Fruit fly (Drosophila melanogaster) whole organism, prepupa: ENCODE measurements around the gene CG4098.

Experiments
- Blimp-1 ChIP-seq: fragments of 200-800 bp; sonication (Bioruptor generic); optimal IDR thresholded peaks from 3 replicates; lab custom pipeline; 2017; ENCODE audit warnings: missing biosample characterization, missing genetic modification characterization, mild to moderate bottlenecking, moderate library complexity, missing genetic modification reagents
- CG11294 ChIP-seq: fragments of 200-800 bp; sonication (Bioruptor generic); IDR thresholded peaks from 2 replicates; pipeline ENCODE4 v1.3.6; 2022; ENCODE audit warnings: missing biosample characterization, missing genetic modification characterization
- CG11762 ChIP-seq: fragments of 200-800 bp; sonication (Bioruptor generic); optimal IDR thresholded peaks from 3 replicates; lab custom pipeline; 2016; ENCODE audit warnings: missing biosample characterization, missing genetic modification characterization; ENCODE audit not compliant: insufficient read depth
- CG1621 ChIP-seq: fragments of 200-800 bp; sonication (Bioruptor generic); optimal IDR thresholded peaks from 3 replicates; lab custom pipeline; 2018; ENCODE audit warnings: missing biosample characterization, mild to moderate bottlenecking, missing genetic modification characterization
- CG3032 ChIP-seq: fragments of 200-800 bp; optimal IDR thresholded peaks from 2 replicates; lab custom pipeline; 2019; ENCODE audit warnings: missing biosample characterization, mild to moderate bottlenecking, missing genetic modification characterization, moderate library complexity
- CG3919 ChIP-seq: fragments of 200-800 bp; sonication (Bioruptor generic); optimal IDR thresholded peaks from 3 replicates; lab custom pipeline; 2016; ENCODE audit warnings: missing biosample characterization, missing genetic modification characterization
- CG4318 ChIP-seq: fragments of 200-800 bp; sonication (Bioruptor generic); optimal IDR thresholded peaks from 3 replicates; lab custom pipeline; 2017; ENCODE audit warnings: missing biosample characterization, mild to moderate bottlenecking, missing genetic modification characterization
- CG6163 ChIP-seq: fragments of 200-800 bp; sonication (Bioruptor generic); IDR thresholded peaks from 3 replicates; pipeline ENCODE4 v1.3.6; 2022; ENCODE audit warnings: missing biosample characterization, missing genetic modification characterization
- CG6276 ChIP-seq: fragments of 200-800 bp; sonication (Bioruptor generic); optimal IDR thresholded peaks from 2 replicates; lab custom pipeline; 2017; ENCODE audit warnings: missing biosample characterization, mild to moderate bottlenecking, missing genetic modification characterization
- CG6792 ChIP-seq: fragments of 200-800 bp; sonication (Bioruptor generic); optimal IDR thresholded peaks from 3 replicates; lab custom pipeline; 2016; ENCODE audit warnings: missing biosample characterization, missing genetic modification characterization
- CG6808 ChIP-seq: fragments of 200-800 bp; sonication (Bioruptor generic); optimal IDR thresholded peaks from 3 replicates; lab custom pipeline; 2017; ENCODE audit warnings: missing biosample characterization, missing genetic modification characterization, mild to moderate bottlenecking, moderate library complexity, missing genetic modification reagents
- CG6854 ChIP-seq: fragments of 200-800 bp; sonication (Bioruptor generic); optimal IDR thresholded peaks from 2 replicates; lab custom pipeline; 2017; ENCODE audit warnings: missing biosample characterization, mild to moderate bottlenecking, missing genetic modification characterization
- CG7368 ChIP-seq: fragments of 200-800 bp; sonication (Bioruptor generic); optimal IDR thresholded peaks from 3 replicates; lab custom pipeline; 2016; ENCODE audit warnings: missing biosample characterization, missing genetic modification characterization
- CG8632 ChIP-seq: fragments of 200-800 bp; sonication (Bioruptor generic); optimal IDR thresholded peaks from 3 replicates; lab custom pipeline; 2016; ENCODE audit warnings: missing biosample characterization, missing genetic modification characterization
- CG9139 ChIP-seq: fragments of 200-800 bp; sonication (Bioruptor generic); optimal IDR thresholded peaks from 3 replicates; lab custom pipeline; 2017; ENCODE audit warnings: missing biosample characterization, mild to moderate bottlenecking, missing genetic modification characterization
- Eip75B ChIP-seq: fragments of 200-800 bp; sonication (Bioruptor generic); optimal IDR thresholded peaks from 3 replicates; lab custom pipeline; 2016; ENCODE audit warnings: missing biosample characterization, missing genetic modification characterization
- Eip78C ChIP-seq: fragments of 200-800 bp; sonication (Bioruptor generic); peaks from one replicate; lab custom pipeline; 2016; ENCODE audit warnings: missing biosample characterization, missing genetic modification characterization
- Ets96B ChIP-seq: fragments of 200-800 bp; optimal IDR thresholded peaks from 2 replicates; lab custom pipeline; 2019; ENCODE audit warnings: missing biosample characterization, mild to moderate bottlenecking, missing genetic modification characterization, moderate library complexity
- Gug ChIP-seq: fragments of 200-800 bp; sonication (Bioruptor generic); IDR thresholded peaks from 2 replicates; pipeline ENCODE4 v1.3.6; 2022; ENCODE audit warnings: missing biosample characterization, missing genetic modification characterization
- Hr4 ChIP-seq: fragments of 200-800 bp; sonication (Bioruptor generic); optimal IDR thresholded peaks from 3 replicates; lab custom pipeline; 2016; ENCODE audit warnings: missing biosample characterization, missing genetic modification characterization
- Lpt ChIP-seq: fragments of 200-800 bp; sonication (Bioruptor generic); optimal IDR thresholded peaks from 3 replicates; lab custom pipeline; 2016; ENCODE audit warnings: missing biosample characterization, missing genetic modification characterization
- Met ChIP-seq: fragments of 200-800 bp; sonication (Bioruptor generic); optimal IDR thresholded peaks from 3 replicates; lab custom pipeline; 2016; ENCODE audit warnings: missing biosample characterization, missing genetic modification characterization
- OdsH ChIP-seq: fragments of 200-800 bp; sonication (Bioruptor generic); optimal IDR thresholded peaks from 3 replicates; lab custom pipeline; 2016; ENCODE audit warnings: missing biosample characterization, missing genetic modification characterization
- Sox14 ChIP-seq: fragments of 200-800 bp; sonication (Bioruptor generic); optimal IDR thresholded peaks from 3 replicates; lab custom pipeline; 2016; ENCODE audit warnings: missing biosample characterization, missing genetic modification characterization
- Sox15 ChIP-seq: fragments of 200-800 bp; sonication (Bioruptor generic); optimal IDR thresholded peaks from 3 replicates; lab custom pipeline; 2016; ENCODE audit warnings: missing biosample characterization, missing genetic modification characterization
- achi ChIP-seq: fragments of 200-800 bp; sonication (Bioruptor generic); optimal IDR thresholded peaks from 3 replicates; lab custom pipeline; 2016; ENCODE audit warnings: missing biosample characterization, missing genetic modification characterization
- acj6 ChIP-seq: fragments of 200-800 bp; sonication (Bioruptor generic); optimal IDR thresholded peaks from 3 replicates; lab custom pipeline; 2016; ENCODE audit warnings: missing biosample characterization, missing genetic modification characterization
- dsx ChIP-seq: fragments of 200-800 bp; optimal IDR thresholded peaks from 3 replicates; lab custom pipeline; 2019; ENCODE audit warnings: missing biosample characterization, mild to moderate bottlenecking, missing genetic modification characterization, moderate library complexity; ENCODE audit not compliant: poor library complexity, severe bottlenecking
- eg ChIP-seq: fragments of 200-800 bp; sonication (Bioruptor generic); IDR thresholded peaks from 3 replicates; pipeline ENCODE4 v1.3.6; 2022; ENCODE audit warnings: missing biosample characterization, missing genetic modification characterization
- esn ChIP-seq: fragments of 200-800 bp; sonication (Bioruptor generic); optimal IDR thresholded peaks from 2 replicates; lab custom pipeline; 2016; ENCODE audit warnings: missing biosample characterization, mild to moderate bottlenecking, missing genetic modification characterization, moderate library complexity
- fd59A ChIP-seq: fragments of 200-800 bp; sonication (Bioruptor generic); optimal IDR thresholded peaks from 2 replicates; lab custom pipeline; 2017; ENCODE audit warnings: missing biosample characterization, mild to moderate bottlenecking, missing genetic modification characterization, missing genetic modification reagents
- fkh ChIP-seq: fragments of 200-800 bp; sonication (Bioruptor generic); optimal IDR thresholded peaks from 3 replicates; lab custom pipeline; 2017; ENCODE audit warnings: missing biosample characterization, mild to moderate bottlenecking, missing genetic modification characterization, moderate library complexity
- lz ChIP-seq: fragments of 200-800 bp; sonication (Bioruptor generic); optimal IDR thresholded peaks from 3 replicates; lab custom pipeline; 2016; ENCODE audit warnings: missing biosample characterization, missing genetic modification characterization
- net ChIP-seq: fragments of 200-800 bp; sonication (Bioruptor generic); optimal IDR thresholded peaks from 3 replicates; lab custom pipeline; 2016; ENCODE audit warnings: missing biosample characterization, missing genetic modification characterization
- pdm3 ChIP-seq: fragments of 200-800 bp; sonication (Bioruptor generic); optimal IDR thresholded peaks from 3 replicates; lab custom pipeline; 2016; ENCODE audit warnings: missing biosample characterization, missing genetic modification characterization
- salr ChIP-seq, 2 experiments: fragments of 200-800 bp; sonication (Bioruptor generic); optimal IDR thresholded peaks; 3 replicates each; lab custom pipeline; 2016 to 2018; ENCODE audit warnings: missing biosample characterization in 2 of 2, missing genetic modification characterization in 2 of 2, mild to moderate bottlenecking in 1 of 2
- spab ChIP-seq: fragments of 200-800 bp; sonication (Bioruptor generic); optimal IDR thresholded peaks from 2 replicates; lab custom pipeline; 2017; ENCODE audit warnings: missing biosample characterization, mild to moderate bottlenecking, missing genetic modification characterization, missing genetic modification reagents
- svp ChIP-seq: fragments of 200-800 bp; sonication (Bioruptor generic); peaks from one replicate; lab custom pipeline; 2016; ENCODE audit warnings: missing biosample characterization, missing genetic modification characterization
- topi ChIP-seq: fragments of 200-800 bp; sonication (Bioruptor generic); optimal IDR thresholded peaks from 3 replicates; lab custom pipeline; 2016; ENCODE audit warnings: missing biosample characterization, missing genetic modification characterization

CG4098 gene

DNA sequence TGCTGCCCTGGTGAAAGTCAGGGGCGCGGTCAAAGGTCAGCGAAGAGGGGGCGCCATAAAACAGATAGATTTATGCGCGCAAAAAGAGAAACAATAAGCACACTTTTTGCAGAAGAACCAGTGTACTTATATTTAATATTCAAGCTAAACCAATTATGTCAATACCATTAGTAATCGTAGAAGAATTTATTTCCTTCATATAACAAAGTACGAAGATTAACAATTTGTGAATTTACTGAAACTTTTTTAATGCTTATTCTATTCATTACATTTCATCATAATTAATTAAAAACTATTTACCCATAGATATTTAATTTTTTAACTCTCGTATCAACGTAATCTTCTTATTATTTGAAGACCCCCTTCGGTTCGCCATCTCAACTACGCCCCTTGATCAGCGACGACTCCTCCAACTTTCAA is 33.0 kb upstream of the CG4098 start (continued):
- TF ChIP-seq CG1621 (peak; percentile 47), Ets96B (peak; percentile 70), acj6 (GFP tag; lab: Kevin White, UChicago) (peak; percentile 80), CG11762 (GFP tag; lab: Kevin White, UChicago) (peak; percentile 70), eg (GFP tag; lab: Robert Waterston, UW) (peak; percentile 59; the same call in 1 of the 3 replicates), CG8632 (peak; percentile 72), salr (GFP tag; optimal IDR thresholded peaks at IDR 0.05; lab: Kevin White, UChicago) (peak; percentile 26 to 91), CG6276 (GFP tag; lab: Kevin White, UChicago) (peak; percentile 71), Eip75B (GFP tag; lab: Kevin White, UChicago) (peak; percentile 81), CG6792 (GFP tag; lab: Kevin White, UChicago) (peak; percentile 79), CG6163 (GFP tag; lab: Robert Waterston, UW) (no peak), esn (GFP tag; lab: Kevin White, UChicago) (peak; percentile 72), CG4318 (GFP tag; lab: Kevin White, UChicago) (peak; percentile 79), lz (GFP tag; lab: Kevin White, UChicago) (peak; percentile 64), Met (peak; percentile 48), CG6808 (GFP tag; lab: Kevin White, UChicago) (peak; percentile 85), Gug (GFP tag; lab: Robert Waterston, UW) (peak; percentile 47; the same call in 1 of the 2 replicates), Hr4 (GFP tag; lab: Kevin White, UChicago) (peak; percentile 85)

DNA sequence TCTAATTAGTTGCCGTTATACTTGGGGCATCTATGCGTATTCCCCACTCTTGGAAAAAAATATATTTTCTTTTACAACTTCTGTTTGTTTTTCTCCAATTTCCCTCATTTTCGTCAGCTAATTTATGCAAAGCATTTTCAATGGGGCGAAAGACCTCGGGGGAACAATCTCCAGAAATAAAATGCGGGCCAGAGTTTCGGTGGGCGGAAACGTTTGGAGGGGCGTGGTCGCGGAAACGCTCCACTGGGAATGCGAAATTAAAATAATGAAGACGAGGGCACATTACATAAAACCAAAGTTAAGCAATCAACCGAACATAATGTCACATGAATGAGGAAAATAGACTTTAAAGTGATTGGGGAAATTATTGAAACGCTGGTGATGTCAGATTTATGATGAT is 31.9 kb upstream of the CG4098 start:
- TF ChIP-seq CG6854 (no peak), eg (GFP tag; lab: Robert Waterston, UW) (no peak), Sox14 (GFP tag; lab: Kevin White, UChicago) (no peak), net (GFP tag; lab: Kevin White, UChicago) (no peak), achi (GFP tag; lab: Kevin White, UChicago) (no peak), Sox15 (GFP tag; lab: Kevin White, UChicago) (no peak), CG9139 (GFP tag; lab: Kevin White, UChicago) (no peak), dsx (GFP tag; lab: Kevin White, UChicago) (no peak)

dm6 chr3L:16640509-16641068 is 31.4 kb upstream of the CG4098 start:
- no peak for TF ChIP-seq achi (GFP tag; lab: Kevin White, UChicago)
- no peak for TF ChIP-seq Sox14 (GFP tag; lab: Kevin White, UChicago)
- peak; percentile 49 for TF ChIP-seq Eip78C (GFP tag; lab: Kevin White, UChicago)
- peak; percentile 29 for TF ChIP-seq CG6854
- TF ChIP-seq CG11294 (GFP tag; lab: Robert Waterston, UW): no peak
- peak; percentile 1 for TF ChIP-seq CG8632
- peak; percentile 88 for TF ChIP-seq fkh (GFP tag; lab: Kevin White, UChicago)
- peak; percentile 61 for TF ChIP-seq svp

dm6 chr3L:16638639-16639388 is 29.7 kb upstream of the CG4098 start:
- TF ChIP-seq fd59A (GFP tag; lab: Kevin White, UChicago) (no peak), CG4318 (GFP tag; lab: Kevin White, UChicago) (no peak), CG3919 (GFP tag; lab: Kevin White, UChicago) (peak; percentile 24), Eip75B (GFP tag; lab: Kevin White, UChicago) (no peak), Hr4 (GFP tag; lab: Kevin White, UChicago) (peak; percentile 31), topi (GFP tag; lab: Kevin White, UChicago) (peak; percentile 45), salr (GFP tag; optimal IDR thresholded peaks at IDR 0.05; lab: Kevin White, UChicago) (no peak), Sox15 (GFP tag; lab: Kevin White, UChicago) (no peak), svp (peak; percentile 78), CG7368 (GFP tag; lab: Kevin White, UChicago) (no peak), lz (GFP tag; lab: Kevin White, UChicago) (peak; percentile 23), CG6792 (GFP tag; lab: Kevin White, UChicago) (peak; percentile 5), CG6276 (GFP tag; lab: Kevin White, UChicago) (peak; percentile 28), Blimp-1 (GFP tag; lab: Kevin White, UChicago) (peak; percentile 44), Lpt (GFP tag; lab: Kevin White, UChicago) (no peak), net (GFP tag; lab: Kevin White, UChicago) (no peak), spab (GFP tag; lab: Kevin White, UChicago) (no peak), CG1621 (no peak), Ets96B (peak; percentile 8), CG11294 (GFP tag; lab: Robert Waterston, UW) (no peak), Sox14 (GFP tag; lab: Kevin White, UChicago) (peak; percentile 80), pdm3 (peak; percentile 14), CG6854 (peak; percentile 31), OdsH (GFP tag; lab: Kevin White, UChicago) (peak; percentile 4), fkh (GFP tag; lab: Kevin White, UChicago) (no peak), eg (GFP tag; lab: Robert Waterston, UW) (peak; percentile 24; the same call in 1 of the 3 replicates), CG3032 (tag; lab: Kevin White, UChicago) (peak; percentile 18), achi (GFP tag; lab: Kevin White, UChicago) (peak; percentile 31)
